Fruit fly (Drosophila melanogaster) whole organism, embryonic: ENCODE measurements around the gene Tango9.

ENCODE experiments used
- CG10274 ChIP-seq: fragments of 200-800 bp; sonication (Bioruptor generic); optimal IDR thresholded peaks from 3 replicates; lab custom pipeline; 2017; ENCODE audit warnings: missing biosample characterization, mild to moderate bottlenecking, missing genetic modification characterization
- CG10462 ChIP-seq: fragments of 200-800 bp; sonication (Bioruptor generic); optimal IDR thresholded peaks from 2 replicates; lab custom pipeline; 2016; ENCODE audit warnings: missing biosample characterization, missing genetic modification characterization
- CG12155 ChIP-seq: fragments of 200-800 bp; sonication (Bioruptor generic); optimal IDR thresholded peaks from 3 replicates; lab custom pipeline; 2016; ENCODE audit warnings: missing biosample characterization, missing genetic modification characterization
- CG12391 ChIP-seq: fragments of 200-800 bp; sonication (Bioruptor generic); optimal IDR thresholded peaks from 3 replicates; lab custom pipeline; 2018; ENCODE audit warnings: missing biosample characterization, mild to moderate bottlenecking, missing genetic modification characterization, moderate library complexity
- CG13287 ChIP-seq: fragments of 200-800 bp; sonication (Bioruptor generic); IDR thresholded peaks from 2 replicates; pipeline ENCODE4 v1.3.6; 2022; ENCODE audit warnings: missing biosample characterization, missing genetic modification characterization; ENCODE audit not compliant: partially characterized antibody
- CG13424 ChIP-seq: fragments of 200-800 bp; sonication (Bioruptor generic); optimal IDR thresholded peaks from 2 replicates; lab custom pipeline; 2019; ENCODE audit warnings: missing biosample characterization, mild to moderate bottlenecking, missing genetic modification characterization, moderate library complexity
- CG14441 ChIP-seq: fragments of 200-800 bp; sonication (Bioruptor generic); IDR thresholded peaks from 2 replicates; pipeline ENCODE4 v1.3.6; 2022; ENCODE audit warnings: missing biosample characterization, missing genetic modification characterization
- CG15479 ChIP-seq: fragments of 200-800 bp; sonication (Bioruptor generic); optimal IDR thresholded peaks from 3 replicates; lab custom pipeline; 2019; ENCODE audit warnings: missing biosample characterization, mild to moderate bottlenecking, missing genetic modification characterization, moderate library complexity
- CG17328 ChIP-seq: fragments of 200-800 bp; sonication (Bioruptor generic); IDR thresholded peaks from 2 replicates; pipeline ENCODE4 v1.3.6; 2022; ENCODE audit warnings: missing biosample characterization, missing genetic modification characterization
- CG17385 ChIP-seq: fragments of 200-800 bp; sonication (Bioruptor generic); optimal IDR thresholded peaks from 3 replicates; lab custom pipeline; 2018; ENCODE audit warnings: missing biosample characterization, mild to moderate bottlenecking, missing genetic modification characterization
- CG17802 ChIP-seq: fragments of 200-800 bp; sonication (Bioruptor generic); optimal IDR thresholded peaks from 2 replicates; lab custom pipeline; 2018; ENCODE audit warnings: missing biosample characterization, mild to moderate bottlenecking, missing genetic modification characterization, moderate library complexity
- CG18476 ChIP-seq: fragments of 200-800 bp; sonication (Bioruptor generic); optimal IDR thresholded peaks from 2 replicates; lab custom pipeline; 2016; ENCODE audit warnings: missing biosample characterization, mild to moderate bottlenecking, missing genetic modification characterization
- CG18619 ChIP-seq: fragments of 200-800 bp; sonication (Bioruptor generic); optimal IDR thresholded peaks from 3 replicates; lab custom pipeline; 2017; ENCODE audit warnings: missing biosample characterization, mild to moderate bottlenecking, missing genetic modification characterization
- CG2120 ChIP-seq: fragments of 200-800 bp; sonication (Bioruptor generic); optimal IDR thresholded peaks from 3 replicates; lab custom pipeline; 2016; ENCODE audit warnings: missing biosample characterization, missing genetic modification characterization
- CG2129 ChIP-seq: fragments of 200-800 bp; sonication (Bioruptor generic); IDR thresholded peaks from 2 replicates; pipeline ENCODE4 v1.3.6; 2022; ENCODE audit warnings: missing biosample characterization, missing genetic modification characterization; ENCODE audit not compliant: partially characterized antibody
- CG30020 ChIP-seq: fragments of 200-800 bp; optimal IDR thresholded peaks from 2 replicates; lab custom pipeline; 2019; ENCODE audit warnings: missing biosample characterization, mild to moderate bottlenecking, missing genetic modification characterization, moderate library complexity
- CG30403 ChIP-seq: fragments of 200-800 bp; sonication (Bioruptor generic); optimal IDR thresholded peaks from 3 replicates; lab custom pipeline; 2016; ENCODE audit warnings: missing biosample characterization, missing genetic modification characterization
- CG30431 ChIP-seq: fragments of 200-800 bp; sonication (Bioruptor generic); optimal IDR thresholded peaks from 2 replicates; lab custom pipeline; 2017; ENCODE audit warnings: missing biosample characterization, missing genetic modification characterization
- CG31224 ChIP-seq: fragments of 200-800 bp; sonication (Bioruptor generic); IDR thresholded peaks from 2 replicates; pipeline ENCODE4 v1.3.6; 2022; ENCODE audit warnings: missing biosample characterization, missing genetic modification characterization
- CG33213 ChIP-seq: fragments of 200-800 bp; sonication (Bioruptor generic); optimal IDR thresholded peaks from 3 replicates; lab custom pipeline; 2016; ENCODE audit warnings: missing biosample characterization, missing genetic modification characterization
- CG6791 ChIP-seq: fragments of 200-800 bp; sonication (Bioruptor generic); IDR thresholded peaks from 3 replicates; pipeline ENCODE4 v1.3.6; 2022; ENCODE audit warnings: missing biosample characterization, missing genetic modification characterization; ENCODE audit not compliant: partially characterized antibody
- CG7357 ChIP-seq: fragments of 200-800 bp; sonication (Bioruptor generic); IDR thresholded peaks from 3 replicates; pipeline ENCODE4 v1.3.6; 2022; ENCODE audit warnings: missing biosample characterization, missing genetic modification characterization
- CG8924 ChIP-seq: fragments of 200-800 bp; optimal IDR thresholded peaks from 3 replicates; lab custom pipeline; 2019; ENCODE audit warnings: missing biosample characterization, mild to moderate bottlenecking, missing genetic modification characterization, moderate library complexity
- CG9215 ChIP-seq: fragments of 200-800 bp; sonication (Bioruptor generic); IDR thresholded peaks from 2 replicates; pipeline ENCODE4 v1.3.6; 2022; ENCODE audit warnings: missing biosample characterization, missing genetic modification characterization
- Deaf1 ChIP-seq: fragments of 200-800 bp; optimal IDR thresholded peaks from 3 replicates; lab custom pipeline; 2019; ENCODE audit warnings: missing biosample characterization, mild to moderate bottlenecking, missing genetic modification characterization, moderate library complexity
- Dek ChIP-seq: fragments of 200-800 bp; sonication (Bioruptor generic); optimal IDR thresholded peaks from 3 replicates; lab custom pipeline; 2019; ENCODE audit warnings: missing biosample characterization, mild to moderate bottlenecking, missing genetic modification characterization, moderate library complexity
- HLH4C ChIP-seq: fragments of 200-800 bp; sonication (Bioruptor generic); IDR thresholded peaks from 3 replicates; pipeline ENCODE4 v1.3.6; 2022; ENCODE audit warnings: missing biosample characterization, missing genetic modification characterization; ENCODE audit not compliant: partially characterized antibody
- Hmr ChIP-seq: fragments of 200-800 bp; sonication (Bioruptor generic); optimal IDR thresholded peaks from 3 replicates; lab custom pipeline; 2017; ENCODE audit warnings: mild to moderate bottlenecking, missing biosample characterization, missing genetic modification reagents, missing genetic modification characterization
- Jarid2 ChIP-seq: fragments of 200-800 bp; sonication (Bioruptor generic); optimal IDR thresholded peaks from 3 replicates; lab custom pipeline; 2017; ENCODE audit warnings: mild to moderate bottlenecking, missing biosample characterization, missing genetic modification reagents, missing genetic modification characterization
- Meics ChIP-seq: fragments of 200-800 bp; sonication (Bioruptor generic); optimal IDR thresholded peaks from 2 replicates; lab custom pipeline; 2017; ENCODE audit warnings: missing biosample characterization, mild to moderate bottlenecking, missing genetic modification characterization
- Mrtf ChIP-seq: fragments of 200-800 bp; sonication (Bioruptor generic); IDR thresholded peaks from 3 replicates; pipeline ENCODE4 v1.3.6; 2022; ENCODE audit warnings: missing biosample characterization, missing genetic modification characterization
- Nf-YC ChIP-seq: fragments of 200-800 bp; optimal IDR thresholded peaks from 3 replicates; lab custom pipeline; 2019; ENCODE audit warnings: missing biosample characterization, mild to moderate bottlenecking, missing genetic modification characterization, moderate library complexity
- Optix ChIP-seq: fragments of 200-800 bp; sonication (Bioruptor generic); IDR thresholded peaks from 3 replicates; pipeline ENCODE4 v1.3.6; 2022; ENCODE audit warnings: missing biosample characterization, missing genetic modification characterization
- Ptx1 ChIP-seq: fragments of 200-800 bp; sonication (Bioruptor generic); IDR thresholded peaks from 2 replicates; pipeline ENCODE4 v1.3.6; 2022; ENCODE audit warnings: missing biosample characterization, missing genetic modification characterization
- Sox102F ChIP-seq: fragments of 200-800 bp; sonication (Bioruptor generic); optimal IDR thresholded peaks from 2 replicates; lab custom pipeline; 2018; ENCODE audit warnings: missing biosample characterization, mild to moderate bottlenecking, missing genetic modification characterization, moderate library complexity
- abd-A ChIP-seq: fragments of 200-800 bp; sonication (Bioruptor generic); optimal IDR thresholded peaks from 3 replicates; lab custom pipeline; 2019; ENCODE audit warnings: missing biosample characterization, mild to moderate bottlenecking, missing genetic modification characterization, moderate library complexity
- amos ChIP-seq: fragments of 200-800 bp; sonication (Bioruptor generic); IDR thresholded peaks from 2 replicates; pipeline ENCODE4 v1.3.6; 2022; ENCODE audit warnings: missing biosample characterization, missing genetic modification characterization; ENCODE audit not compliant: partially characterized antibody
- chm ChIP-seq: fragments of 200-800 bp; sonication (Bioruptor generic); IDR thresholded peaks from 2 replicates; pipeline ENCODE4 v1.3.6; 2022; ENCODE audit warnings: missing biosample characterization, missing genetic modification characterization
- crc ChIP-seq: fragments of 200-800 bp; sonication (Bioruptor generic); optimal IDR thresholded peaks from 2 replicates; lab custom pipeline; 2016; ENCODE audit warnings: missing biosample characterization, missing genetic modification characterization
- gce ChIP-seq: fragments of 200-800 bp; sonication (Bioruptor generic); IDR thresholded peaks from 3 replicates; pipeline ENCODE4 v1.3.6; 2022; ENCODE audit warnings: missing biosample characterization, missing genetic modification characterization
- gro ChIP-seq: fragments of 200-800 bp; sonication (Bioruptor generic); optimal IDR thresholded peaks from 2 replicates; lab custom pipeline; 2016; ENCODE audit warnings: missing biosample characterization, missing genetic modification characterization
- ham ChIP-seq: fragments of 200-800 bp; sonication (Bioruptor generic); IDR thresholded peaks from 2 replicates; pipeline ENCODE4 v1.3.6; 2022; ENCODE audit warnings: missing biosample characterization, missing genetic modification characterization
- insv ChIP-seq, 2 experiments: fragments of 200-800 bp; sonication (Bioruptor generic); optimal IDR thresholded peaks; 3 replicates each; lab custom pipeline; 2016 to 2018; ENCODE audit warnings: missing biosample characterization in 2 of 2, missing genetic modification characterization in 2 of 2
- jigr1 ChIP-seq: fragments of 200-800 bp; sonication (Bioruptor generic); IDR thresholded peaks from 3 replicates; pipeline ENCODE4 v1.3.6; 2022; ENCODE audit warnings: missing biosample characterization, missing genetic modification characterization
- sens ChIP-seq: fragments of 200-800 bp; sonication (Bioruptor generic); peaks from one replicate; lab custom pipeline; 2016; ENCODE audit warnings: missing biosample characterization, missing genetic modification characterization
- ttk ChIP-seq: fragments of 200-800 bp; sonication (Bioruptor generic); IDR thresholded peaks from 2 replicates; pipeline ENCODE4 v2.1.2; 2022; ENCODE audit warnings: missing biosample characterization, missing genetic modification characterization
- twi ChIP-seq: fragments of 200-800 bp; optimal IDR thresholded peaks from 2 replicates; lab custom pipeline; 2019; ENCODE audit warnings: missing biosample characterization, mild to moderate bottlenecking, missing genetic modification characterization, moderate library complexity
- vvl ChIP-seq: fragments of 200-800 bp; sonication (Bioruptor generic); IDR thresholded peaks from 2 replicates; pipeline ENCODE4 v1.3.6; 2022; ENCODE audit warnings: missing biosample characterization, missing genetic modification characterization
- zen ChIP-seq: fragments of 200-800 bp; sonication (Bioruptor generic); optimal IDR thresholded peaks from 3 replicates; lab custom pipeline; 2018; ENCODE audit warnings: missing biosample characterization, mild to moderate bottlenecking, missing genetic modification characterization, moderate library complexity

Gene Tango9

DNA sequence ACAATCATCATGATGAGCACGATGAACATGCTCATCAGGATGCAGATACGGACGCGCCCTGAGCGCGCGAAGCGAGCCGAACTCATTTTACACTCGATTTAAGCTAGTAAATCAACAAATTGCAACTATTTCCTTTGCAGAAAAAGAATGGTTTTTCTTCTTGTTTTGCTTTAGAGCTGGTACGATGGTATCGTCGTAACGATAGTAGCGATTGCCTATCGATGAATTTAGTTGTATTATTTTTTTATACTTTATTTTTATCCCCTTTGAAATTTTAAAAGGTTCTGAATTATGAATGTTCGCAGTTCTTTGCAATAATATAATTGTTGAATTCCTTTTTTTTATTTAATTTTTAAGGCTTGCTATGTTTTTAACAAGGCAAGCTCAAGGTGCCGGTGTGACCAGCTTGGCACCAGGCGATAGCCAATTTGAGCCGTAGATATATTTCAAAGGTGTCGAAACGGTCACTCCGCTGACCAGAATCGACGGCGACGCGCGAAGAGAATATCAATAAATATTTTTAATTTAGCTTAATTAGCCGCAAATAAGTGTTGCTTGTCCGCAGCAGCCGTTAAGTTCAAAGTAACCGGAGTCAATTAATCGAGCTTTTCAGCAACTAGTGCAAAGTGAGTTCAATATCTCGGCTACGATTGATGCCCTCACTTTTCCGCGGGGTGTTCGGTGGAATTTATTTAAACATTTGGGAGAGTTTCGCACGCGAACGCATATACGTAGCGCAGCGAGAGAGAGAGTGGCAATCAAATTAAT is 7.3 kb downstream of the Tango9 start, which contains the start of the genes CG12213 and GC1 (continued):
- TF ChIP-seq CG9215 (GFP tag; lab: Robert Waterston, UW) = no peak
- TF ChIP-seq CG6791 = peak; percentile 94
- TF ChIP-seq ham (GFP tag; lab: Robert Waterston, UW) = no peak
- TF ChIP-seq Sox102F (GFP tag; lab: Kevin White, UChicago) = no peak
- TF ChIP-seq CG14441 (GFP tag; lab: Robert Waterston, UW) = no peak
- no peak for TF ChIP-seq chm (GFP tag; lab: Robert Waterston, UW)
- TF ChIP-seq Optix (GFP tag; lab: Robert Waterston, UW) = no peak
- TF ChIP-seq crc = no peak
- TF ChIP-seq CG2129 (GFP tag; lab: Robert Waterston, UW) = peak; percentile 97
- TF ChIP-seq Mrtf (GFP tag; lab: Robert Waterston, UW) = no peak
- TF ChIP-seq CG13424 = peak; percentile 4
- no peak for TF ChIP-seq CG17328 (GFP tag; lab: Robert Waterston, UW)
- TF ChIP-seq Jarid2 (GFP tag; lab: Kevin White, UChicago) = peak; percentile 26
- 0 out of 2 replicates have a peak, but pooled peaks have one; percentile 32 for TF ChIP-seq CG31224 (GFP tag; lab: Robert Waterston, UW)
- peak; percentile 97 for TF ChIP-seq HLH4C (GFP tag; lab: Robert Waterston, UW)
- no peak for TF ChIP-seq CG10462 (GFP tag; lab: Kevin White, UChicago)
- TF ChIP-seq jigr1 (GFP tag; lab: Robert Waterston, UW) = peak; percentile 89; the same call in 1 of the 3 replicates
- TF ChIP-seq CG18619 = no peak
- TF ChIP-seq gce (GFP tag; lab: Robert Waterston, UW) = no peak
- no peak for TF ChIP-seq CG17802
- TF ChIP-seq CG13287 (GFP tag; lab: Robert Waterston, UW) = peak; percentile 99
- TF ChIP-seq CG17385 = peak; percentile 42
- peak; percentile 56 for TF ChIP-seq Dek (tag; lab: Kevin White, UChicago)
- peak; percentile 37 for TF ChIP-seq Hmr (GFP tag; lab: Kevin White, UChicago)
- no peak for TF ChIP-seq CG15479 (GFP tag; lab: Kevin White, UChicago)
- TF ChIP-seq CG8924 (tag; lab: Kevin White, UChicago) = peak; percentile 84
- TF ChIP-seq CG30431 (GFP tag; lab: Kevin White, UChicago) = no peak
- TF ChIP-seq CG30403 (GFP tag; lab: Kevin White, UChicago) = peak; percentile 44
- peak; percentile 50 for TF ChIP-seq CG2120
- TF ChIP-seq sens (GFP tag; lab: Kevin White, UChicago) = peak; percentile 88
- peak; percentile 9 for TF ChIP-seq Deaf1
- TF ChIP-seq vvl (GFP tag; lab: Robert Waterston, UW) = peak; percentile 10; the same call in 1 of the 2 replicates
- TF ChIP-seq Ptx1 (GFP tag; lab: Robert Waterston, UW) = no peak
- peak; percentile 5 for TF ChIP-seq CG18476
- TF ChIP-seq abd-A (tag; lab: Kevin White, UChicago) = no peak
- no peak for TF ChIP-seq CG7357 (GFP tag; lab: Robert Waterston, UW)
- peak; percentile 70 for TF ChIP-seq CG12391 (tag; lab: Kevin White, UChicago)
- TF ChIP-seq insv (GFP tag; optimal IDR thresholded peaks at IDR 0.05; lab: Kevin White, UChicago) = peak in 1 of 2 experiments; percentile 24
- TF ChIP-seq CG12155 (GFP tag; lab: Kevin White, UChicago) = peak; percentile 40
- TF ChIP-seq CG10274 (GFP tag; lab: Kevin White, UChicago) = no peak
- no peak for TF ChIP-seq ttk (GFP tag; lab: Robert Waterston, UW)
- TF ChIP-seq Meics (GFP tag; lab: Kevin White, UChicago) = no peak
- peak; percentile 30 for TF ChIP-seq zen (tag; lab: Kevin White, UChicago)
- TF ChIP-seq Nf-YC (tag; lab: Kevin White, UChicago) = peak; percentile 75
- TF ChIP-seq CG33213 (GFP tag; lab: Kevin White, UChicago) = peak; percentile 49
- peak; percentile 14 for TF ChIP-seq twi (tag; lab: Kevin White, UChicago)
- peak; percentile 59 for TF ChIP-seq CG30020 (tag; lab: Kevin White, UChicago)
- no peak for TF ChIP-seq gro (GFP tag; lab: Kevin White, UChicago)
- peak; percentile 99 for TF ChIP-seq amos
